Worm (Caenorhabditis elegans): ENCODE measurements around the gene cgt-1.

cgt-1 gene

DNA sequence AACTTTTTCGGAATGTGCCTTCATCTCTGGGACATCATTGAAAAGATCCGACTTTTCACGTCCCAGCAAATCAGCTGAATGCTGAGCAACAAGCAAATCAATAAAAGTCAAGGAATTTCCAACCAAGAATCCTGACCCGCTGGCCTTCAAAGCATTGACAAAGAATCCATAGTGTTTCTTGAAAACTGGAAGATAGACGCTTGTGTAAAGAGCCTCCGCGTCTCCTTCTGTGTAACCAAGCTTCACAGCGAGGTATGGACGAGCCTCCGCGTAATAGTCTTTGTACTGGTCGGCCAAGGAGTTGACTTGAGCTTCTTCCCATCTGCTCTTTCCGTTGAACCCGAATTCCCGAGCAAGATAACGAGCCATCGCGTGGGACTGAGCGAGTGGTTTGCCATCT is 26.7 kb upstream of the cgt-1 start:
- TF ChIP-seq unc-55 (GFP tag; optimal IDR thresholded peaks at IDR 0.05), result no peak
- no peak for TF ChIP-seq sma-9 (GFP tag; optimal IDR thresholded peaks at IDR 0.05)
- no peak for TF ChIP-seq sma-9 (tag; optimal IDR thresholded peaks at IDR 0.05)
- TF ChIP-seq F13H6.1 (tag; optimal IDR thresholded peaks at IDR 0.05), result no peak
- TF ChIP-seq nhr-10 (tag; optimal IDR thresholded peaks at IDR 0.05), result no peak
- TF ChIP-seq alr-1 (tag; optimal IDR thresholded peaks at IDR 0.05), result no peak
- no peak for TF ChIP-seq crh-2 (tag; optimal IDR thresholded peaks at IDR 0.05)
- TF ChIP-seq nhr-12 (tag; optimal IDR thresholded peaks at IDR 0.05), result no peak
- no peak for TF ChIP-seq ceh-82 (tag; optimal IDR thresholded peaks at IDR 0.05)
- TF ChIP-seq ZK546.5 (tag; optimal IDR thresholded peaks at IDR 0.05), result no peak
- no peak for TF ChIP-seq nhr-6 (tag; optimal IDR thresholded peaks at IDR 0.05)
- TF ChIP-seq aly-2 (tag; optimal IDR thresholded peaks at IDR 0.05), result no peak
- no peak for TF ChIP-seq Y55F3AM.14 (GFP tag; optimal IDR thresholded peaks at IDR 0.05)

- TF ChIP-seq aly-2 (tag; optimal IDR thresholded peaks at IDR 0.05) (no peak), sma-9 (GFP tag; optimal IDR thresholded peaks at IDR 0.05) (no peak), sma-9 (tag; optimal IDR thresholded peaks at IDR 0.05) (no peak), ceh-16 (tag; optimal IDR thresholded peaks at IDR 0.05) (no peak), ceh-82 (tag; optimal IDR thresholded peaks at IDR 0.05) (no peak), nhr-77 (tag; optimal IDR thresholded peaks at IDR 0.05) (no peak), lsy-2 (tag; optimal IDR thresholded peaks at IDR 0.05) (no peak), R02D3.7 (tag; optimal IDR thresholded peaks at IDR 0.05) (no peak), skn-1 (tag; optimal IDR thresholded peaks at IDR 0.05) (no peak), ztf-11 (tag; optimal IDR thresholded peaks at IDR 0.05) (no peak), lin-13 (GFP tag; optimal IDR thresholded peaks at IDR 0.05) (no peak), mab-5 (tag; optimal IDR thresholded peaks at IDR 0.05) (no peak), crh-2 (tag; optimal IDR thresholded peaks at IDR 0.05) (no peak), C34F6.9 (tag; optimal IDR thresholded peaks at IDR 0.05) (no peak), ama-1 (optimal IDR thresholded peaks at IDR 0.05) (no peak), snpc-4 (tag; optimal IDR thresholded peaks at IDR 0.05) (no peak), nhr-25 (tag; optimal IDR thresholded peaks at IDR 0.05) (no peak), nhr-6 (tag; optimal IDR thresholded peaks at IDR 0.05) (no peak)
Measured at ce11 chrV:15914774-15915173, 26.1 kb upstream of the cgt-1 start.

ce11 chrV:15913714-15914113 is 25.1 kb upstream of the cgt-1 start, which contains the start of gene F35E8.7:
Gene F35E8.7 (plus strand): TSS chrV:15914014.
- no peak for TF ChIP-seq nhr-11 (tag; optimal IDR thresholded peaks at IDR 0.05)
- TF ChIP-seq sem-4 (tag; optimal IDR thresholded peaks at IDR 0.05), result no peak
- TF ChIP-seq ztf-1 (GFP tag; conservative IDR thresholded peaks at IDR 0.05), result no peak
- no peak for TF ChIP-seq blmp-1 (tag; optimal IDR thresholded peaks at IDR 0.05; ENCODE audit: insufficient read depth)
- TF ChIP-seq skn-1 (tag; optimal IDR thresholded peaks at IDR 0.05), result no peak

- no peak for TF ChIP-seq elt-1 (tag; optimal IDR thresholded peaks at IDR 0.05)
- TF ChIP-seq zag-1 (tag; optimal IDR thresholded peaks at IDR 0.05), result no peak
- no peak for TF ChIP-seq sma-9 (GFP tag; optimal IDR thresholded peaks at IDR 0.05)
- no peak for TF ChIP-seq sma-9 (tag; optimal IDR thresholded peaks at IDR 0.05)
- no peak for TF ChIP-seq alr-1 (tag; optimal IDR thresholded peaks at IDR 0.05)
- TF ChIP-seq ztf-4 (tag; optimal IDR thresholded peaks at IDR 0.05), result no peak
- TF ChIP-seq mbf-1 (tag; optimal IDR thresholded peaks at IDR 0.05), result no peak
- TF ChIP-seq lin-11 (tag; optimal IDR thresholded peaks at IDR 0.05), result no peak
- TF ChIP-seq C34F6.9 (tag; optimal IDR thresholded peaks at IDR 0.05), result no peak
- TF ChIP-seq nhr-23 (tag; optimal IDR thresholded peaks at IDR 0.05), result no peak
- no peak for TF ChIP-seq nhr-77 (tag; optimal IDR thresholded peaks at IDR 0.05)
- TF ChIP-seq Y55F3AM.14 (GFP tag; optimal IDR thresholded peaks at IDR 0.05), result no peak
- no peak for TF ChIP-seq dmd-4 (tag; optimal IDR thresholded peaks at IDR 0.05)
- no peak for TF ChIP-seq nhr-237 (tag; optimal IDR thresholded peaks at IDR 0.05)
- no peak for TF ChIP-seq unc-39 (tag; optimal IDR thresholded peaks at IDR 0.05)
- no peak for TF ChIP-seq nhr-21 (tag; optimal IDR thresholded peaks at IDR 0.05)
- TF ChIP-seq skn-1 (tag; optimal IDR thresholded peaks at IDR 0.05), result no peak
- no peak for TF ChIP-seq snpc-4 (tag; optimal IDR thresholded peaks at IDR 0.05)
- no peak for TF ChIP-seq ama-1 (optimal IDR thresholded peaks at IDR 0.05)
Measured at ce11 chrV:15912677-15913076, 24.0 kb upstream of the cgt-1 start.
